Worm (Caenorhabditis elegans) whole organism, L4 larva: ENCODE measurements around the gene pqn-42.
A peak's percentile ranks its signal among the peaks of the same experiment; 100 is the strongest.

Experiments used
- D1046.2 ChIP-seq: fragments of 200-800 bp; sonication (Bioruptor generic); IDR thresholded peaks from 2 replicates; pipeline ENCODE4 v1.3.6; 2022; ENCODE audit warnings: missing genetic modification characterization, missing compliant biosample characterization
- F26F4.8 ChIP-seq: fragments of 200-800 bp; sonication (Bioruptor generic); conservative IDR thresholded peaks from 2 replicates; pipeline ENCODE4 v1.3.6; 2022; ENCODE audit warnings: missing genetic modification characterization, missing compliant biosample characterization
- F37D6.2 ChIP-seq: sonication (generic microtip); optimal IDR thresholded peaks from 2 replicates; lab custom pipeline; 2016; ENCODE audit warnings: mild to moderate bottlenecking, missing genetic modification characterization, missing compliant biosample characterization
- F44E2.7 ChIP-seq: fragments of 200-800 bp; sonication (Bioruptor generic); IDR thresholded peaks from 2 replicates; pipeline ENCODE4 v2.1.2; 2022; ENCODE audit warnings: missing genetic modification characterization, missing compliant biosample characterization
- F49E8.2 ChIP-seq: sonication (generic microtip); optimal IDR thresholded peaks from 2 replicates; lab custom pipeline; 2016; ENCODE audit warnings: missing compliant biosample characterization, mild to moderate bottlenecking, missing genetic modification characterization, borderline replicate concordance
- R02D3.7 ChIP-seq: fragments of 150-350 bp; sonication (generic microtip); optimal IDR thresholded peaks from 3 replicates; lab custom pipeline; 2014; ENCODE audit warnings: missing biosample characterization, missing genetic modification characterization
- T26A8.4 ChIP-seq: fragments of 200-800 bp; sonication (Bioruptor generic); IDR thresholded peaks from 2 replicates; pipeline ENCODE4 v1.3.6; 2022; ENCODE audit warnings: missing genetic modification characterization, missing compliant biosample characterization
- Y105C5A.15 ChIP-seq: fragments of 200-800 bp; sonication (Bioruptor generic); IDR thresholded peaks from 2 replicates; pipeline ENCODE4 v1.3.6; 2022; ENCODE audit warnings: missing genetic modification characterization, missing compliant biosample characterization
- Y5F2A.4 ChIP-seq: fragments of 200-800 bp; sonication (Bioruptor generic); optimal IDR thresholded peaks from 2 replicates; lab custom pipeline; 2018; ENCODE audit warnings: mild to moderate bottlenecking, missing genetic modification characterization, missing compliant biosample characterization
- Y75B8A.6 ChIP-seq: fragments of 200-800 bp; sonication (Bioruptor generic); IDR thresholded peaks from 2 replicates; pipeline ENCODE4 v1.3.6; 2022; ENCODE audit warnings: missing genetic modification reagents, missing genetic modification characterization, missing compliant biosample characterization
- ZK546.5 ChIP-seq, 2 experiments: sonication (generic microtip); optimal IDR thresholded peaks; 2 replicates each; lab custom pipeline; 2017; ENCODE audit warnings: missing biosample characterization in 2 of 2, missing genetic modification characterization in 2 of 2
- ama-1 ChIP-seq: fragments of 150-350 bp; optimal IDR thresholded peaks from 2 replicates; lab custom pipeline; 2014; ENCODE audit warnings: inconsistent platforms, mixed read lengths
- attf-4 ChIP-seq: sonication (generic microtip); optimal IDR thresholded peaks from 3 replicates; lab custom pipeline; 2017; ENCODE audit warnings: missing biosample characterization, missing genetic modification characterization
- ceh-20 ChIP-seq: fragments of 200-800 bp; sonication (Bioruptor generic); IDR thresholded peaks from 2 replicates; pipeline ENCODE4 v1.3.6; 2022; ENCODE audit warnings: missing genetic modification reagents, missing genetic modification characterization, missing compliant biosample characterization
- ceh-28 ChIP-seq: fragments of 150-350 bp; optimal IDR thresholded peaks from 2 replicates; lab custom pipeline; 2014; ENCODE audit warnings: missing biosample characterization, missing genetic modification reagents, missing genetic modification characterization
- ceh-82 ChIP-seq: sonication (generic microtip); optimal IDR thresholded peaks from 2 replicates; lab custom pipeline; 2017; ENCODE audit warnings: missing biosample characterization, missing genetic modification characterization
- cey-2 ChIP-seq: sonication (generic microtip); optimal IDR thresholded peaks from 3 replicates; lab custom pipeline; 2017; ENCODE audit warnings: missing genetic modification characterization, mild to moderate bottlenecking, missing compliant biosample characterization, antibody characterized with exemption, borderline replicate concordance; ENCODE audit not compliant: insufficient read depth
- daf-8 ChIP-seq: fragments of 200-800 bp; sonication (Bioruptor generic); IDR thresholded peaks from 2 replicates; pipeline ENCODE4 v1.3.6; 2022; ENCODE audit warnings: missing genetic modification characterization, missing compliant biosample characterization
- dmd-6 ChIP-seq: fragments of 200-800 bp; sonication (Bioruptor generic); IDR thresholded peaks from 2 replicates; pipeline ENCODE4 v1.3.6; 2022; ENCODE audit warnings: missing genetic modification reagents, missing genetic modification characterization, missing compliant biosample characterization
- dmd-8 ChIP-seq: fragments of 200-800 bp; sonication (Bioruptor generic); IDR thresholded peaks from 2 replicates; pipeline ENCODE4 v1.3.6; 2022; ENCODE audit warnings: missing genetic modification characterization, missing compliant biosample characterization
- dmd-9 ChIP-seq: fragments of 200-800 bp; sonication (Bioruptor generic); IDR thresholded peaks from 2 replicates; pipeline ENCODE4 v1.3.6; 2022; ENCODE audit warnings: missing genetic modification reagents, missing genetic modification characterization, missing compliant biosample characterization
- duxl-1 ChIP-seq: sonication (generic microtip); optimal IDR thresholded peaks from 2 replicates; lab custom pipeline; 2016; ENCODE audit warnings: mild to moderate bottlenecking, missing genetic modification characterization, moderate library complexity, missing compliant biosample characterization; ENCODE audit not compliant: poor library complexity
- egl-27 ChIP-seq: sonication (generic microtip); optimal IDR thresholded peaks from 3 replicates; lab custom pipeline; 2017; ENCODE audit warnings: missing biosample characterization, missing genetic modification reagents, missing genetic modification characterization
- egl-43 ChIP-seq: fragments of 200-800 bp; sonication (Bioruptor generic); IDR thresholded peaks from 2 replicates; pipeline ENCODE4 v1.3.6; 2022; ENCODE audit warnings: missing genetic modification reagents, missing genetic modification characterization, missing compliant biosample characterization
- fkh-10 ChIP-seq: fragments of 150-350 bp; optimal IDR thresholded peaks from 2 replicates; lab custom pipeline; 2014; ENCODE audit warnings: missing biosample characterization, missing genetic modification reagents, missing genetic modification characterization
- fos-1 ChIP-seq: fragments of 150-350 bp; optimal IDR thresholded peaks from 2 replicates; lab custom pipeline; 2014; ENCODE audit warnings: missing biosample characterization, missing genetic modification characterization
- hlh-11 ChIP-seq: fragments of 200-800 bp; sonication (Bioruptor generic); optimal IDR thresholded peaks from 2 replicates; lab custom pipeline; 2018; ENCODE audit warnings: mild to moderate bottlenecking, missing genetic modification characterization, missing compliant biosample characterization
- lim-7 ChIP-seq: fragments of 200-800 bp; sonication (Bioruptor generic); IDR thresholded peaks from 2 replicates; pipeline ENCODE4 v1.3.6; 2022; ENCODE audit warnings: missing genetic modification characterization, missing compliant biosample characterization
- lin-13 ChIP-seq: fragments of 150-350 bp; optimal IDR thresholded peaks from 2 replicates; lab custom pipeline; 2014; ENCODE audit warnings: missing biosample characterization, missing genetic modification reagents, missing genetic modification characterization
- lin-15B ChIP-seq: fragments of 150-350 bp; sonication (generic microtip); optimal IDR thresholded peaks from 3 replicates; lab custom pipeline; 2014; ENCODE audit warnings: missing biosample characterization, missing genetic modification characterization
- lir-3 ChIP-seq: sonication (generic microtip); optimal IDR thresholded peaks from 2 replicates; lab custom pipeline; 2016; ENCODE audit warnings: mild to moderate bottlenecking, missing genetic modification characterization, missing compliant biosample characterization
- madf-5 ChIP-seq, 2 experiments: fragments of 200-800 bp; sonication (Bioruptor generic); IDR thresholded peaks; 2 replicates each; pipeline ENCODE4 v1.3.6; 2022; ENCODE audit warnings: missing compliant biosample characterization in 2 of 2, missing genetic modification characterization in 2 of 2
- nhr-102 ChIP-seq: sonication (generic microtip); optimal IDR thresholded peaks from 2 replicates; lab custom pipeline; 2016; ENCODE audit warnings: mild to moderate bottlenecking, missing genetic modification characterization, moderate library complexity, missing compliant biosample characterization
- nhr-11 ChIP-seq: fragments of 150-350 bp; optimal IDR thresholded peaks from 2 replicates; lab custom pipeline; 2014; ENCODE audit warnings: missing biosample characterization, missing genetic modification characterization
- nhr-237 ChIP-seq: sonication (generic microtip); optimal IDR thresholded peaks from 2 replicates; lab custom pipeline; 2017; ENCODE audit warnings: missing biosample characterization, missing genetic modification characterization
- nhr-28 ChIP-seq: fragments of 150-350 bp; optimal IDR thresholded peaks from 2 replicates; lab custom pipeline; 2014; ENCODE audit warnings: missing biosample characterization, missing genetic modification characterization
- nhr-41 ChIP-seq: fragments of 200-800 bp; sonication (Bioruptor generic); IDR thresholded peaks from 2 replicates; pipeline ENCODE4 v1.3.6; 2022; ENCODE audit warnings: missing genetic modification reagents, missing genetic modification characterization, missing compliant biosample characterization
- nhr-42 ChIP-seq: fragments of 200-800 bp; sonication (Bioruptor generic); IDR thresholded peaks from 2 replicates; pipeline ENCODE4 v1.3.6; 2022; ENCODE audit warnings: missing genetic modification characterization, missing compliant biosample characterization
- nhr-48 ChIP-seq: sonication (generic microtip); optimal IDR thresholded peaks from 2 replicates; lab custom pipeline; 2016; ENCODE audit warnings: mild to moderate bottlenecking, missing genetic modification characterization, missing compliant biosample characterization
- nhr-6 ChIP-seq: fragments of 150-350 bp; optimal IDR thresholded peaks from 2 replicates; lab custom pipeline; 2014; ENCODE audit warnings: missing biosample characterization, missing genetic modification characterization
- nhr-76 ChIP-seq: fragments of 150-350 bp; optimal IDR thresholded peaks from 2 replicates; lab custom pipeline; 2014; ENCODE audit warnings: missing biosample characterization, missing genetic modification characterization
- nhr-77 ChIP-seq: fragments of 150-350 bp; optimal IDR thresholded peaks from 2 replicates; lab custom pipeline; 2014; ENCODE audit warnings: missing biosample characterization, missing genetic modification characterization
- php-3 ChIP-seq: fragments of 200-800 bp; sonication (Bioruptor generic); IDR thresholded peaks from 2 replicates; pipeline ENCODE4 v1.3.6; 2022; ENCODE audit warnings: missing genetic modification reagents, missing genetic modification characterization, missing compliant biosample characterization
- saeg-2 ChIP-seq: fragments of 200-800 bp; sonication (Bioruptor generic); IDR thresholded peaks from 2 replicates; pipeline ENCODE4 v1.3.6; 2022; ENCODE audit warnings: missing genetic modification reagents, missing genetic modification characterization, missing compliant biosample characterization
- sdz-12 ChIP-seq: fragments of 200-800 bp; sonication (Bioruptor generic); optimal IDR thresholded peaks from 2 replicates; lab custom pipeline; 2018; ENCODE audit warnings: mild to moderate bottlenecking, missing genetic modification characterization, missing compliant biosample characterization
- set-16 ChIP-seq: fragments of 200-800 bp; sonication (Bioruptor generic); IDR thresholded peaks from 2 replicates; pipeline ENCODE4 v1.3.6; 2022; ENCODE audit warnings: missing genetic modification reagents, missing genetic modification characterization, missing compliant biosample characterization
- snpc-1.2 ChIP-seq: fragments of 200-800 bp; sonication (Bioruptor generic); IDR thresholded peaks from 2 replicates; pipeline ENCODE4 v1.3.6; 2022; ENCODE audit warnings: missing genetic modification reagents, missing genetic modification characterization, missing compliant biosample characterization
- spr-3 ChIP-seq: fragments of 200-800 bp; sonication (Bioruptor generic); optimal IDR thresholded peaks from 2 replicates; lab custom pipeline; 2018; ENCODE audit warnings: mild to moderate bottlenecking, missing genetic modification characterization, missing compliant biosample characterization
- unc-39 ChIP-seq: sonication (generic microtip); optimal IDR thresholded peaks from 2 replicates; lab custom pipeline; 2017; ENCODE audit warnings: missing biosample characterization, missing genetic modification characterization
- vab-7 ChIP-seq: fragments of 200-800 bp; sonication (Bioruptor generic); IDR thresholded peaks from 2 replicates; pipeline ENCODE4 v1.3.6; 2022; ENCODE audit warnings: missing genetic modification reagents, missing genetic modification characterization, missing compliant biosample characterization
- zfp-2 ChIP-seq: sonication (generic microtip); optimal IDR thresholded peaks from 2 replicates; lab custom pipeline; 2016; ENCODE audit warnings: mild to moderate bottlenecking, missing genetic modification characterization, missing compliant biosample characterization
- zfp-3 ChIP-seq: fragments of 200-800 bp; sonication (Bioruptor generic); conservative IDR thresholded peaks from 2 replicates; pipeline ENCODE4 v1.3.6; 2022; ENCODE audit warnings: missing genetic modification reagents, missing genetic modification characterization, missing compliant biosample characterization
- ztf-11 ChIP-seq: fragments of 150-350 bp; optimal IDR thresholded peaks from 2 replicates; lab custom pipeline; 2014; ENCODE audit warnings: missing biosample characterization, missing genetic modification characterization
- ztf-7 ChIP-seq: fragments of 150-350 bp; optimal IDR thresholded peaks from 2 replicates; lab custom pipeline; 2014; ENCODE audit warnings: missing biosample characterization, missing genetic modification characterization

The pqn-42 gene

ce11 chrII:2454822-2455221 lies 4.0 kb downstream of the pqn-42 start:
- TF ChIP-seq nhr-237 (tag; lab: Kevin White, UChicago) = no peak
- TF ChIP-seq T26A8.4 (GFP tag; lab: Robert Waterston, UW) = no peak
- no peak for TF ChIP-seq nhr-102 (tag; lab: Kevin White, UChicago)
- no peak for TF ChIP-seq duxl-1 (tag; lab: Kevin White, UChicago)
- TF ChIP-seq Y5F2A.4 (GFP tag; lab: Kevin White, UChicago) = no peak
- no peak for TF ChIP-seq F26F4.8 (GFP tag; lab: Robert Waterston, UW)
- TF ChIP-seq ceh-28 (tag; lab: Kevin White, UChicago) = no peak
- no peak for TF ChIP-seq daf-8 (GFP tag; lab: Robert Waterston, UW)
- TF ChIP-seq egl-43 = no peak
- no peak for TF ChIP-seq ceh-82
- TF ChIP-seq lin-13 = no peak
- TF ChIP-seq ceh-20 (GFP tag; lab: Robert Waterston, UW) = no peak
- TF ChIP-seq Y105C5A.15 (GFP tag; lab: Robert Waterston, UW) = no peak
- TF ChIP-seq fos-1 (tag; lab: Kevin White, UChicago) = no peak
- no peak for TF ChIP-seq ztf-7 (tag; lab: Kevin White, UChicago)
- no peak for TF ChIP-seq D1046.2 (GFP tag; lab: Robert Waterston, UW)
- TF ChIP-seq snpc-1.2 (GFP tag; lab: Robert Waterston, UW) = no peak
- TF ChIP-seq spr-3 (GFP tag; lab: Kevin White, UChicago) = no peak
- TF ChIP-seq hlh-11 (tag; lab: Kevin White, UChicago) = peak; percentile 76
- TF ChIP-seq nhr-48 = no peak
- TF ChIP-seq egl-27 (tag; lab: Kevin White, UChicago) = no peak
- peak; percentile 64 for TF ChIP-seq dmd-6 (GFP tag; lab: Robert Waterston, UW)
- no peak for TF ChIP-seq lin-15B (tag; lab: Kevin White, UChicago)
- TF ChIP-seq set-16 (GFP tag; lab: Robert Waterston, UW) = no peak; the same call in 1 of the 2 replicates
- TF ChIP-seq unc-39 (tag; lab: Kevin White, UChicago) = no peak
- TF ChIP-seq sdz-12 = no peak
- no peak for TF ChIP-seq F37D6.2
- TF ChIP-seq nhr-41 (GFP tag; lab: Robert Waterston, UW) = peak; percentile 47; the same call in 1 of the 2 replicates
- TF ChIP-seq F44E2.7 = 0 out of 2 replicates have a peak, but pooled peaks have one; percentile 20
- TF ChIP-seq fkh-10 (GFP tag; lab: Kevin White, UChicago) = no peak
- TF ChIP-seq ZK546.5 (tag; optimal IDR thresholded peaks at IDR 0.05; lab: Kevin White, UChicago) = no peak
- no peak for TF ChIP-seq php-3 (GFP tag; lab: Robert Waterston, UW)
- TF ChIP-seq lim-7 (GFP tag; lab: Robert Waterston, UW) = no peak
- TF ChIP-seq Y75B8A.6 (GFP tag; lab: Robert Waterston, UW) = no peak
- TF ChIP-seq madf-5 (GFP tag; IDR thresholded peaks at IDR 0.05; lab: Robert Waterston, UW) = no peak
- TF ChIP-seq nhr-6 = peak; percentile 60
- no peak for TF ChIP-seq nhr-11 (tag; lab: Kevin White, UChicago)
- TF ChIP-seq attf-4 (tag; lab: Kevin White, UChicago) = no peak
- TF ChIP-seq zfp-3 (GFP tag; lab: Robert Waterston, UW) = no peak
- TF ChIP-seq R02D3.7 (tag; lab: Kevin White, UChicago) = no peak
- TF ChIP-seq dmd-8 (GFP tag; lab: Robert Waterston, UW) = no peak
- TF ChIP-seq nhr-76 (tag; lab: Kevin White, UChicago) = no peak
- TF ChIP-seq ama-1 (lab: Kevin White, UChicago) = no peak
- TF ChIP-seq zfp-2 = no peak
- TF ChIP-seq saeg-2 = no peak
- no peak for TF ChIP-seq ztf-11 (tag; lab: Kevin White, UChicago)
- no peak for TF ChIP-seq cey-2
- TF ChIP-seq nhr-28 = peak; percentile 87
- peak; percentile 33 for TF ChIP-seq nhr-77 (tag; lab: Kevin White, UChicago)
- TF ChIP-seq lir-3 (tag; lab: Kevin White, UChicago) = no peak
- TF ChIP-seq nhr-42 (GFP tag; lab: Robert Waterston, UW) = no peak
- TF ChIP-seq F49E8.2 (tag; lab: Kevin White, UChicago) = no peak
- TF ChIP-seq dmd-9 (GFP tag; lab: Robert Waterston, UW) = no peak
- TF ChIP-seq vab-7 = no peak
